Fruit fly (Drosophila melanogaster): ENCODE data around the gene Bka.
A peak's percentile ranks its signal among the peaks of the same experiment; 100 is the strongest.

The Bka gene

DNA sequence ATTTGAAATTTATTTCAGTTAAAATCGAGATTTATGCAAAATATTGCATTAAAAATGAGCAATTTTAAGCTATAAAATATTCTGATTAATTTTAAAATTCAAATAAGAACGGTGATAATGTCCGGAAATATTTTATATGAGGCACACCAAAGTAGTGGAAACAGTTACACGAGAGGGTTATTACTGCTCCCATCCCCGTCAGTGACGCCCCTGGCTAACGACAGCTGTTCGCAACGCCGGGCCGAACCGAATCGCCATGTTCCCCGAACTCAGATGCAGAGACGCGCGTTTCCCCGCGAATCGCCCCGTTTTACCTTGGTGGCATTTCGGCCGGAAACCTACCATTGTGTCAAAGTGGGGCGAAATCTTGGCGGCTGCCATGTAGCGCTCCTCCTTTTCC, 16.7 kb downstream of the Bka start (continued):
- TF ChIP-seq CG4730 (GFP tag; IDR thresholded peaks at IDR 0.05): no peak
- TF ChIP-seq Trl (optimal IDR thresholded peaks at IDR 0.05): no peak
- peak; percentile 38 for TF ChIP-seq Trl (GFP tag; optimal IDR thresholded peaks at IDR 0.05)
- TF ChIP-seq HLH3B (GFP tag; IDR thresholded peaks at IDR 0.05): peak; percentile 38; the same call in 1 of the 2 replicates
- peak; percentile 2 for TF ChIP-seq chn (GFP tag; optimal IDR thresholded peaks at IDR 0.05)
- peak; percentile 9 for TF ChIP-seq ems (GFP tag; optimal IDR thresholded peaks at IDR 0.05)
- TF ChIP-seq gem (tag; optimal IDR thresholded peaks at IDR 0.05): peak; percentile 10
- no peak for TF ChIP-seq CG15696 (tag; optimal IDR thresholded peaks at IDR 0.05)
- TF ChIP-seq CG11560 (tag; IDR thresholded peaks at IDR 0.05): no peak
- TF ChIP-seq ro (GFP tag; IDR thresholded peaks at IDR 0.05): no peak
- TF ChIP-seq ab (GFP tag; optimal IDR thresholded peaks at IDR 0.05): no peak
- TF ChIP-seq CG10431 (GFP tag; optimal IDR thresholded peaks at IDR 0.05): no peak
- TF ChIP-seq CG8924 (tag; optimal IDR thresholded peaks at IDR 0.05): no peak
- no peak for TF ChIP-seq CG16815 (GFP tag; optimal IDR thresholded peaks at IDR 0.05)
- TF ChIP-seq chm (GFP tag; IDR thresholded peaks at IDR 0.05): no peak
- peak; percentile 9 for TF ChIP-seq CG13296 (GFP tag; optimal IDR thresholded peaks at IDR 0.05)
- peak; percentile 38 for TF ChIP-seq lab (GFP tag; optimal IDR thresholded peaks at IDR 0.05)
- TF ChIP-seq crc (GFP tag; optimal IDR thresholded peaks at IDR 0.05): peak; percentile 44
- peak; percentile 10 to 82 for TF ChIP-seq crp (GFP tag; optimal IDR thresholded peaks at IDR 0.05)
- no peak for TF ChIP-seq gce (GFP tag; IDR thresholded peaks at IDR 0.05)
- TF ChIP-seq mam (GFP tag; optimal IDR thresholded peaks at IDR 0.05): peak; percentile 38
- TF ChIP-seq Pdp1 (GFP tag; optimal IDR thresholded peaks at IDR 0.05): no peak
- TF ChIP-seq dimm (GFP tag; IDR thresholded peaks at IDR 0.05): no peak
- TF ChIP-seq sens-2 (GFP tag; IDR thresholded peaks at IDR 0.05): no peak
- TF ChIP-seq ftz-f1 (GFP tag; optimal IDR thresholded peaks at IDR 0.05): no peak
- TF ChIP-seq zen2 (GFP tag; IDR thresholded peaks at IDR 0.05; ENCODE audit: partially characterized antibody): no peak
- no peak for TF ChIP-seq org-1 (GFP tag; optimal IDR thresholded peaks at IDR 0.05)
- TF ChIP-seq CG2889 (GFP tag; IDR thresholded peaks at IDR 0.05): no peak
- no peak for TF ChIP-seq tio (GFP tag; optimal IDR thresholded peaks at IDR 0.05)
- no peak for TF ChIP-seq tup (GFP tag; optimal IDR thresholded peaks at IDR 0.05)
- TF ChIP-seq CG10654 (GFP tag; optimal IDR thresholded peaks at IDR 0.05): no peak
- no peak for TF ChIP-seq ind (GFP tag; optimal IDR thresholded peaks at IDR 0.05)
- TF ChIP-seq lmd (GFP tag; IDR thresholded peaks at IDR 0.05): peak; percentile 40; the same call in 1 of the 2 replicates
- TF ChIP-seq Deaf1 (tag; optimal IDR thresholded peaks at IDR 0.05): peak; percentile 88
- no peak for TF ChIP-seq CG17186 (GFP tag; optimal IDR thresholded peaks at IDR 0.05)
- peak; percentile 41 for TF ChIP-seq CG8388 (GFP tag; optimal IDR thresholded peaks at IDR 0.05)
- TF ChIP-seq tgo (GFP tag; IDR thresholded peaks at IDR 0.05): peak; percentile 37; the same call in 1 of the 3 replicates
- no peak for TF ChIP-seq Dip2 (GFP tag; IDR thresholded peaks at IDR 0.05)
- no peak for TF ChIP-seq odd (GFP tag; optimal IDR thresholded peaks at IDR 0.05)
- no peak for TF ChIP-seq Chrac-16 (GFP tag; optimal IDR thresholded peaks at IDR 0.05)
- TF ChIP-seq NFAT (GFP tag; IDR thresholded peaks at IDR 0.05): 0 out of 2 replicates have a peak, but pooled peaks have one; percentile 23
- no peak for TF ChIP-seq CG8478 (optimal IDR thresholded peaks at IDR 0.05)
- TF ChIP-seq zfh2 (GFP tag; optimal IDR thresholded peaks at IDR 0.05): peak; percentile 31
- no peak for TF ChIP-seq Poxn (GFP tag; IDR thresholded peaks at IDR 0.05)
- TF ChIP-seq Hr3 (GFP tag; optimal IDR thresholded peaks at IDR 0.05): no peak
- peak; percentile 57 for TF ChIP-seq lilli (GFP tag; optimal IDR thresholded peaks at IDR 0.05)
- no peak for TF ChIP-seq CG18476 (GFP tag; optimal IDR thresholded peaks at IDR 0.05)
- TF ChIP-seq CG17359 (tag; optimal IDR thresholded peaks at IDR 0.05): peak; percentile 39
- no peak for TF ChIP-seq CG1602 (GFP tag; optimal IDR thresholded peaks at IDR 0.05)
- TF ChIP-seq pfk (GFP tag; optimal IDR thresholded peaks at IDR 0.05): no peak
- no peak for TF ChIP-seq zen (tag; optimal IDR thresholded peaks at IDR 0.05)
- no peak for TF ChIP-seq usp (GFP tag; optimal IDR thresholded peaks at IDR 0.05)
- no peak for TF ChIP-seq Bgb (GFP tag; IDR thresholded peaks at IDR 0.05; ENCODE audit: partially characterized antibody)
